Fruit fly (Drosophila melanogaster) whole organism, pupa: ENCODE data around the gene CG5577.

Source experiments
- CG10348 ChIP-seq: fragments of 200-800 bp; sonication (Bioruptor generic); IDR thresholded peaks from 2 replicates; pipeline ENCODE4 v1.3.6; 2022; ENCODE audit warnings: missing biosample characterization, missing genetic modification characterization
- CG12605 ChIP-seq: fragments of 200-800 bp; sonication (Bioruptor generic); IDR thresholded peaks from 2 replicates; pipeline ENCODE4 v1.3.6; 2022; ENCODE audit warnings: missing biosample characterization, missing genetic modification characterization
- CG13204 ChIP-seq: fragments of 200-800 bp; sonication (Bioruptor generic); optimal IDR thresholded peaks from 2 replicates; lab custom pipeline; 2018; ENCODE audit warnings: missing biosample characterization, mild to moderate bottlenecking, missing genetic modification characterization, moderate library complexity
- CG14655 ChIP-seq: fragments of 200-800 bp; sonication (Bioruptor generic); optimal IDR thresholded peaks from 3 replicates; lab custom pipeline; 2017; ENCODE audit warnings: mild to moderate bottlenecking, missing biosample characterization, missing genetic modification reagents, missing genetic modification characterization
- CG15710 ChIP-seq: fragments of 200-800 bp; sonication (Bioruptor generic); optimal IDR thresholded peaks from 2 replicates; lab custom pipeline; 2018; ENCODE audit warnings: missing biosample characterization, mild to moderate bottlenecking, missing genetic modification characterization, moderate library complexity
- CG17806 ChIP-seq: fragments of 200-800 bp; sonication (Bioruptor generic); optimal IDR thresholded peaks from 2 replicates; lab custom pipeline; 2018; ENCODE audit warnings: missing biosample characterization, mild to moderate bottlenecking, missing genetic modification characterization, moderate library complexity
- CG32121 ChIP-seq: fragments of 200-800 bp; sonication (Bioruptor generic); IDR thresholded peaks from 2 replicates; pipeline ENCODE4 v1.3.6; 2022; ENCODE audit warnings: missing biosample characterization, missing genetic modification characterization
- CG34367 ChIP-seq: fragments of 200-800 bp; sonication (Bioruptor generic); optimal IDR thresholded peaks from 2 replicates; lab custom pipeline; 2018; ENCODE audit warnings: missing biosample characterization, mild to moderate bottlenecking, missing genetic modification characterization
- CG4496 ChIP-seq: fragments of 200-800 bp; sonication (Bioruptor generic); IDR thresholded peaks from 3 replicates; pipeline ENCODE4 v1.3.6; 2022; ENCODE audit warnings: missing biosample characterization, missing genetic modification characterization
- CG8159 ChIP-seq: fragments of 200-800 bp; sonication (Bioruptor generic); optimal IDR thresholded peaks from 3 replicates; lab custom pipeline; 2018; ENCODE audit warnings: missing biosample characterization, mild to moderate bottlenecking, missing genetic modification characterization, moderate library complexity
- CG8301 ChIP-seq: fragments of 200-800 bp; sonication (Bioruptor generic); optimal IDR thresholded peaks from 2 replicates; lab custom pipeline; 2018; ENCODE audit warnings: missing biosample characterization, mild to moderate bottlenecking, missing genetic modification characterization
- CG9948 ChIP-seq: fragments of 200-800 bp; sonication (Bioruptor generic); optimal IDR thresholded peaks from 2 replicates; lab custom pipeline; 2018; ENCODE audit warnings: missing biosample characterization, mild to moderate bottlenecking, missing genetic modification characterization, moderate library complexity
- D1 ChIP-seq: fragments of 200-800 bp; sonication (Bioruptor generic); optimal IDR thresholded peaks from 2 replicates; lab custom pipeline; 2018; ENCODE audit warnings: missing biosample characterization, mild to moderate bottlenecking, missing genetic modification characterization, moderate library complexity
- EcR ChIP-seq: fragments of 200-800 bp; sonication (Bioruptor generic); optimal IDR thresholded peaks from 3 replicates; lab custom pipeline; 2019; ENCODE audit warnings: missing biosample characterization, missing genetic modification characterization, mild to moderate bottlenecking, moderate library complexity, missing genetic modification reagents
- Ets98B ChIP-seq: fragments of 200-800 bp; sonication (Bioruptor generic); IDR thresholded peaks from 2 replicates; pipeline ENCODE4 v1.3.6; 2022; ENCODE audit warnings: missing biosample characterization, missing genetic modification characterization
- Pif1A ChIP-seq: fragments of 200-800 bp; sonication (Bioruptor generic); optimal IDR thresholded peaks from 3 replicates; lab custom pipeline; 2016; ENCODE audit warnings: missing biosample characterization, missing genetic modification characterization
- Pif1B ChIP-seq: fragments of 200-800 bp; sonication (Bioruptor generic); optimal IDR thresholded peaks from 3 replicates; lab custom pipeline; 2016; ENCODE audit warnings: missing biosample characterization, missing genetic modification characterization
- Snoo ChIP-seq: fragments of 200-800 bp; sonication (Bioruptor generic); optimal IDR thresholded peaks from 3 replicates; lab custom pipeline; 2017; ENCODE audit warnings: missing biosample characterization, mild to moderate bottlenecking, missing genetic modification characterization, inconsistent platforms
- fd96Ca ChIP-seq: fragments of 200-800 bp; sonication (Bioruptor generic); IDR thresholded peaks from 3 replicates; pipeline ENCODE4 v1.3.6; 2022; ENCODE audit warnings: missing biosample characterization, missing genetic modification characterization
- gl ChIP-seq: fragments of 200-800 bp; sonication (Bioruptor generic); optimal IDR thresholded peaks from 2 replicates; lab custom pipeline; 2018; ENCODE audit warnings: missing biosample characterization, mild to moderate bottlenecking, missing genetic modification characterization
- rn ChIP-seq: fragments of 200-800 bp; sonication (Bioruptor generic); IDR thresholded peaks from 2 replicates; pipeline ENCODE4 v1.3.6; 2022; ENCODE audit warnings: missing biosample characterization, missing genetic modification characterization

The CG5577 gene

dm6 chr3L:17835074-17835473 is 6.2 kb downstream of the CG5577 start, which contains the start of gene CG32189:
Gene CG32189, minus strand, starts transcription at chr3L:17835174.
- no peak for TF ChIP-seq CG15710
- TF ChIP-seq CG10348 (GFP tag; lab: Robert Waterston, UW): no peak
- TF ChIP-seq gl: no peak
- TF ChIP-seq, all 21 proteins: peak for 0

dm6 chr3L:17833525-17833924 is 7.7 kb downstream of the CG5577 start, which contains the start of gene CG32188:
Gene CG32188, minus strand, starts transcription at chr3L:17833625.
- TF ChIP-seq CG15710: no peak
- TF ChIP-seq CG32121 (GFP tag; lab: Robert Waterston, UW): no peak
- TF ChIP-seq CG14655: no peak
- TF ChIP-seq CG4496 (GFP tag; lab: Robert Waterston, UW): no peak
- TF ChIP-seq Pif1A (GFP tag; lab: Kevin White, UChicago): no peak
- no peak for TF ChIP-seq Pif1B (GFP tag; lab: Kevin White, UChicago)
- no peak for TF ChIP-seq CG12605 (GFP tag; lab: Robert Waterston, UW)
- no peak for TF ChIP-seq CG10348 (GFP tag; lab: Robert Waterston, UW)
- no peak for TF ChIP-seq Snoo (tag; lab: Kevin White, UChicago)
- no peak for TF ChIP-seq CG17806 (tag; lab: Kevin White, UChicago)
- no peak for TF ChIP-seq D1
- no peak for TF ChIP-seq fd96Ca (GFP tag; lab: Robert Waterston, UW)
- TF ChIP-seq CG34367 (tag; lab: Kevin White, UChicago): no peak
- TF ChIP-seq gl: no peak
- TF ChIP-seq CG13204 (GFP tag; lab: Kevin White, UChicago): no peak
- no peak for TF ChIP-seq EcR (GFP tag; lab: Kevin White, UChicago)
- TF ChIP-seq rn (GFP tag; lab: Robert Waterston, UW): no peak
- no peak for TF ChIP-seq CG8159 (tag; lab: Kevin White, UChicago)

dm6 chr3L:17822784-17823383 is 18.3 kb downstream of the CG5577 start, which contains the start of the genes Ir75c and Grd:
Gene Ir75c, minus strand, starts transcription at chr3L:17822834.
Gene Grd, plus strand, starts transcription at chr3L:17823333.
- TF ChIP-seq CG12605 (GFP tag; lab: Robert Waterston, UW) (peak; percentile 71; the same call in 1 of the 2 replicates), CG17806 (tag; lab: Kevin White, UChicago) (no peak), CG13204 (GFP tag; lab: Kevin White, UChicago) (no peak)

- no peak for TF ChIP-seq Ets98B (GFP tag; lab: Robert Waterston, UW)
These were observed 21.1 kb downstream of the CG5577 start, which contains the start of gene Ir75b for dm6 chr3L:17820093-17820492. Gene Ir75b, minus strand, starts transcription at chr3L:17820193.

- TF ChIP-seq EcR (GFP tag; lab: Kevin White, UChicago) (no peak), CG8301 (tag; lab: Kevin White, UChicago) (no peak), CG34367 (tag; lab: Kevin White, UChicago) (no peak), CG15710 (no peak), CG10348 (GFP tag; lab: Robert Waterston, UW) (no peak), CG32121 (GFP tag; lab: Robert Waterston, UW) (no peak), CG4496 (GFP tag; lab: Robert Waterston, UW) (no peak), CG12605 (GFP tag; lab: Robert Waterston, UW) (no peak), Ets98B (GFP tag; lab: Robert Waterston, UW) (no peak), CG17806 (tag; lab: Kevin White, UChicago) (no peak), CG8159 (tag; lab: Kevin White, UChicago) (no peak), Pif1B (GFP tag; lab: Kevin White, UChicago) (no peak), CG14655 (no peak), fd96Ca (GFP tag; lab: Robert Waterston, UW) (no peak)
These were observed 23.4 kb downstream of the CG5577 start, which contains the start of gene Ir75a for dm6 chr3L:17817821-17818220. Gene Ir75a, minus strand, starts transcription at chr3L:17817921.

- TF ChIP-seq Ets98B (GFP tag; lab: Robert Waterston, UW) (no peak), CG14655 (no peak)
These were observed 27.2 kb downstream of the CG5577 start, which contains the start of gene Cln3 for dm6 chr3L:17814036-17814435. Gene Cln3, minus strand, starts transcription at chr3L:17814119.

dm6 chr3L:17808597-17809213 is 32.5 kb downstream of the CG5577 start, which contains the start of gene CG32191:
Gene CG32191, minus strand, starts transcription at chr3L:17809146.
- TF ChIP-seq CG14655 (no peak), CG8301 (tag; lab: Kevin White, UChicago) (no peak), CG4496 (GFP tag; lab: Robert Waterston, UW) (no peak), CG8159 (tag; lab: Kevin White, UChicago) (no peak), CG34367 (tag; lab: Kevin White, UChicago) (no peak), EcR (GFP tag; lab: Kevin White, UChicago) (no peak), CG10348 (GFP tag; lab: Robert Waterston, UW) (no peak), CG13204 (GFP tag; lab: Kevin White, UChicago) (no peak), CG9948 (tag; lab: Kevin White, UChicago) (no peak), Pif1B (GFP tag; lab: Kevin White, UChicago) (no peak), rn (GFP tag; lab: Robert Waterston, UW) (no peak), fd96Ca (GFP tag; lab: Robert Waterston, UW) (no peak)
